Worm (Caenorhabditis elegans): Measurements from ENCODE around the gene exos-8.

The exos-8 gene

DNA sequence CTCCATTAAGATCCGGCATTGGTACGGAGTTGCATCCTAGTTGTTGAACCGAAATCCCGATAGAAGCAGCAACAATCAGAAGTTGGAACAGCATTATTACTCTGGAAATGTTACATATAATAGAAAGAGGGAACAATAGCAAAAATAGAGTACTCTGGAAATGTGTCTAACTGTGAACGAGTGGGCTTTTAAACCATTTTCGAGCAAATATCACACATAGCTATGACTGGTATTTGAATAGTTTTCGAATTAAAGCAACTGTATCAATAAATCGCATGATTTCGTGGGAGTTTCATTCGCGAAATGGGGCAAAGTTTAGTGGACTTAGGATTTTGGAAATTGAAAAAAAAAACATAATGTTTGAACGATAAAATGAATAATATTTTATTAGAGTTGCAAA lies 7.9 kb downstream of the exos-8 start, which contains the start of gene F41G3.10:
Gene F41G3.10 (minus strand): TSS at position 101 of the 400 bp plus-strand sequence.
- TF ChIP-seq pbrm-1 (GFP tag; IDR thresholded peaks at IDR 0.05) (no peak), ztf-22 (GFP tag; optimal IDR thresholded peaks at IDR 0.05) (no peak), cebp-1 (GFP tag; IDR thresholded peaks at IDR 0.05) (no peak), cebp-1 (tag; optimal IDR thresholded peaks at IDR 0.05) (no peak), pha-4 (tag; optimal IDR thresholded peaks at IDR 0.05) (no peak), bed-1 (GFP tag; IDR thresholded peaks at IDR 0.05) (no peak), ceh-27 (GFP tag; optimal IDR thresholded peaks at IDR 0.05) (no peak), ceh-58 (GFP tag; IDR thresholded peaks at IDR 0.05) (no peak), nhr-90 (tag; optimal IDR thresholded peaks at IDR 0.05) (no peak), F37B4.10 (GFP tag; IDR thresholded peaks at IDR 0.05) (no peak)

DNA sequence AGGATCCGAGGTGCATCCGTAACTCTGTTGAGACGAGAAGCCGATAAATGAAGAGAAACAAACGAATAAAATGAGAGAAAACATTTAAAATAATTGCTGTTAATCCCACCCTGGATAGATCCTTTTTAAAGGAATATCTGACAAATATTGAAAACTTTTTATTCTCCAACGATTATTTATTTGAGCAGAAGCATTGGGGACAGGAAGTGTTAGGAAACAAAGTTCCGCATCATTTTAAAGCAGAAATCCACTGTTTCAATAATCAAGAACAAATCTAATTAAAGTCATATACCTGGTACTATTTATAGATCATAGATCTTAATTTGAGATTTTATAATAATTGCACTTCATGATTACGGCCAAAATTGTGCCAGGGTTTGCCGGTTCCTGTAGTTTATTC lies 9.4 kb downstream of the exos-8 start, which contains the start of gene F41G3.20:
Gene F41G3.20 (minus strand): TSS at position 101 of the 400 bp plus-strand sequence.
- TF ChIP-seq D2030.7 (GFP tag; IDR thresholded peaks at IDR 0.05) (no peak), egrh-3 (GFP tag; IDR thresholded peaks at IDR 0.05) (no peak), hmg-1.2 (GFP tag; IDR thresholded peaks at IDR 0.05) (no peak), nhr-27 (tag; optimal IDR thresholded peaks at IDR 0.05) (no peak), nhr-120 (GFP tag; IDR thresholded peaks at IDR 0.05) (no peak), nfyb-1 (GFP tag; IDR thresholded peaks at IDR 0.05) (no peak), ceh-100 (GFP tag; IDR thresholded peaks at IDR 0.05) (no peak), fkh-3 (tag; optimal IDR thresholded peaks at IDR 0.05) (no peak), repo-1 (tag; optimal IDR thresholded peaks at IDR 0.05) (no peak), F33H1.4 (GFP tag; IDR thresholded peaks at IDR 0.05) (no peak), gei-17 (GFP tag; optimal IDR thresholded peaks at IDR 0.05) (no peak), ama-1 (optimal IDR thresholded peaks at IDR 0.05) (no peak), ama-1 (GFP tag; optimal IDR thresholded peaks at IDR 0.05) (no peak), nhr-179 (tag; optimal IDR thresholded peaks at IDR 0.05) (no peak), tlf-1 (GFP tag; optimal IDR thresholded peaks at IDR 0.05) (no peak)

DNA sequence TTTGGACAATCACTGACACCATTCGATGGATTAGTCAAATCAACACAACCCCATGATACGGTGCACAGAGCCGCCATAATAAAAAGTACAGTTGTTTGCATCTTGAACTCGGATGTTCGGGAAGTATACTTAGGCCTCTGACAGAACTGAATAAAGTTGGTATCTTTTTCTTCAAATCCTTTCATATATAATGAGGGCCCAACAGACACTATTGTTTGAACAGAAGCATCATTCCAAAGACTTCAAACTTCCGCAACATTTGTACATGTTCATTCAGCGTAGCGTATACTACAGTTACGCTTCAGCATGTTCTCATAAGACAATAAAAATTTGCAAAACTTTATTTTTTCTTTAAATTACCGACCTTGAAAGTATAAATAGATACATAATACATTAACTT lies 10.5 kb downstream of the exos-8 start, which contains the start of gene F41G3.19:
Gene F41G3.19 (minus strand): TSS at position 101 of the 400 bp plus-strand sequence.
- TF ChIP-seq aptf-3 (GFP tag; IDR thresholded peaks at IDR 0.05) = no peak
- TF ChIP-seq ceh-91 (GFP tag; IDR thresholded peaks at IDR 0.05) = no peak
- no peak for TF ChIP-seq ztf-22 (GFP tag; optimal IDR thresholded peaks at IDR 0.05)
- no peak for TF ChIP-seq tlf-1 (GFP tag; optimal IDR thresholded peaks at IDR 0.05)
- no peak for TF ChIP-seq attf-3 (GFP tag; conservative IDR thresholded peaks at IDR 0.05)
- TF ChIP-seq F49E8.2 (tag; optimal IDR thresholded peaks at IDR 0.05; ENCODE audit: insufficient read depth) = no peak
- no peak for TF ChIP-seq bed-2 (GFP tag; IDR thresholded peaks at IDR 0.05)
- TF ChIP-seq ztf-26 (tag; optimal IDR thresholded peaks at IDR 0.05) = no peak
- TF ChIP-seq nfya-1 (tag; optimal IDR thresholded peaks at IDR 0.05; ENCODE audit: borderline replicate concordance, insufficient read depth) = no peak
- no peak for TF ChIP-seq T26A5.8 (tag; optimal IDR thresholded peaks at IDR 0.05)
- no peak for TF ChIP-seq athp-1 (tag; optimal IDR thresholded peaks at IDR 0.05)
- no peak for TF ChIP-seq atf-7 (tag; optimal IDR thresholded peaks at IDR 0.05)
- TF ChIP-seq madf-8 (GFP tag; conservative IDR thresholded peaks at IDR 0.05) = no peak
- TF ChIP-seq lin-40 (tag; optimal IDR thresholded peaks at IDR 0.05) = no peak
- no peak for TF ChIP-seq repo-1 (tag; optimal IDR thresholded peaks at IDR 0.05)
- no peak for TF ChIP-seq pha-4 (tag; optimal IDR thresholded peaks at IDR 0.05)
- TF ChIP-seq gei-17 (GFP tag; optimal IDR thresholded peaks at IDR 0.05) = no peak
- TF ChIP-seq pbrm-1 (GFP tag; IDR thresholded peaks at IDR 0.05) = no peak
- no peak for TF ChIP-seq lin-54 (GFP tag; optimal IDR thresholded peaks at IDR 0.05)
